Comparison of ENCODE assay signal across 5 worm cellular contexts in genomic region chrIII:11083993-11084392, ce11.
TF ChIP-seq lines count a peak whose summit lies in the region.

No protein-coding gene starts in this region.

TF ChIP-seq in whole organism, L1 larva, 84 proteins besides CTCF, POLR2A, EP300 and RAD21:
- TF ChIP-seq blmp-1 (tag; optimal IDR thresholded peaks at IDR 0.05; lab: Kevin White, UChicago), result peak; percentile 28
- peak in 1 of 3 experiments; percentile 26 for TF ChIP-seq dpl-1 (GFP tag; optimal IDR thresholded peaks at IDR 0.05; lab: Kevin White, UChicago)
- no peak for TF ChIP-seq dsc-1 (tag; optimal IDR thresholded peaks at IDR 0.05; lab: Kevin White, UChicago)
- TF ChIP-seq efl-1 (optimal IDR thresholded peaks at IDR 0.05; lab: Kevin White, UChicago), result no peak
- peak; percentile 29 to 66 for TF ChIP-seq efl-1 (GFP tag; optimal IDR thresholded peaks at IDR 0.05 in 1 of 2; lab: Kevin White, UChicago)
- TF ChIP-seq lin-35 (GFP tag; optimal IDR thresholded peaks at IDR 0.05; lab: Kevin White, UChicago), result peak in 1 of 2 experiments; percentile 42

TF ChIP-seq in whole organism, L2 larva, 48 proteins besides CTCF, POLR2A, EP300 and RAD21:
- TF ChIP-seq fos-1 (tag; optimal IDR thresholded peaks at IDR 0.05; lab: Kevin White, UChicago) (peak; percentile 31), unc-62 (GFP tag; optimal IDR thresholded peaks at IDR 0.05; lab: Kevin White, UChicago) (no peak), ztf-1 (GFP tag; conservative IDR thresholded peaks at IDR 0.05; lab: Robert Waterston, UW) (no peak)

TF ChIP-seq in whole organism, L3 larva, 47 proteins besides CTCF, POLR2A, EP300 and RAD21:
- peak; percentile 9 for TF ChIP-seq snpc-4 (tag; optimal IDR thresholded peaks at IDR 0.05; lab: Kevin White, UChicago)
- no peak for TF ChIP-seq elt-3 (tag; optimal IDR thresholded peaks at IDR 0.05; lab: Kevin White, UChicago)
- no peak for TF ChIP-seq unc-62 (GFP tag; optimal IDR thresholded peaks at IDR 0.05; lab: Kevin White, UChicago)
- TF ChIP-seq elt-2 (tag; optimal IDR thresholded peaks at IDR 0.05; lab: Kevin White, UChicago), result peak; percentile 19
- TF ChIP-seq daf-12 (tag; optimal IDR thresholded peaks at IDR 0.05; lab: Kevin White, UChicago), result no peak

TF ChIP-seq in whole organism, L4 larva, 104 proteins besides CTCF, POLR2A, EP300 and RAD21:
- TF ChIP-seq ceh-82 (tag; optimal IDR thresholded peaks at IDR 0.05; lab: Kevin White, UChicago) (no peak), madf-5 (GFP tag; IDR thresholded peaks at IDR 0.05; lab: Robert Waterston, UW) (no peak), rbr-2 (tag; optimal IDR thresholded peaks at IDR 0.05; lab: Kevin White, UChicago) (no peak), zfp-3 (GFP tag; conservative IDR thresholded peaks at IDR 0.05; lab: Robert Waterston, UW) (no peak), ama-1 (optimal IDR thresholded peaks at IDR 0.05; lab: Kevin White, UChicago) (no peak), madf-9 (GFP tag; conservative IDR thresholded peaks at IDR 0.05; lab: Robert Waterston, UW) (no peak), nhr-102 (tag; optimal IDR thresholded peaks at IDR 0.05; lab: Kevin White, UChicago) (no peak), F26F4.8 (GFP tag; conservative IDR thresholded peaks at IDR 0.05; lab: Robert Waterston, UW) (no peak), T20F7.1 (GFP tag; optimal IDR thresholded peaks at IDR 0.05; lab: Kevin White, UChicago) (no peak), mdt-29 (GFP tag; IDR thresholded peaks at IDR 0.05; lab: Robert Waterston, UW) (no peak), mdl-1 (tag; optimal IDR thresholded peaks at IDR 0.05; lab: Kevin White, UChicago) (no peak), Y75B8A.6 (GFP tag; IDR thresholded peaks at IDR 0.05; lab: Robert Waterston, UW) (no peak), zag-1 (tag; optimal IDR thresholded peaks at IDR 0.05; lab: Kevin White, UChicago) (no peak), spr-1 (tag; optimal IDR thresholded peaks at IDR 0.05; lab: Kevin White, UChicago) (no peak), jun-1 (tag; optimal IDR thresholded peaks at IDR 0.05; lab: Kevin White, UChicago) (no peak), ztf-11 (tag; optimal IDR thresholded peaks at IDR 0.05; lab: Kevin White, UChicago) (no peak), F44E2.7 (GFP tag; IDR thresholded peaks at IDR 0.05; lab: Robert Waterston, UW) (no peak), daf-16 (GFP tag; optimal IDR thresholded peaks at IDR 0.05; lab: Kevin White, UChicago) (no peak), daf-16 (tag; optimal IDR thresholded peaks at IDR 0.05; lab: Kevin White, UChicago) (peak; percentile 9), duxl-1 (tag; optimal IDR thresholded peaks at IDR 0.05; lab: Kevin White, UChicago; ENCODE audit: poor library complexity) (no peak), fos-1 (tag; optimal IDR thresholded peaks at IDR 0.05; lab: Kevin White, UChicago) (no peak), aly-2 (tag; optimal IDR thresholded peaks at IDR 0.05; lab: Kevin White, UChicago) (no peak), nhr-28 (tag; optimal IDR thresholded peaks at IDR 0.05; lab: Kevin White, UChicago) (peak; percentile 56), egl-43 (GFP tag; IDR thresholded peaks at IDR 0.05; lab: Robert Waterston, UW) (no peak), aha-1 (tag; lab: Kevin White, UChicago) (peak; percentile 64), lin-13 (GFP tag; optimal IDR thresholded peaks at IDR 0.05; lab: Kevin White, UChicago) (peak; percentile 26), nhr-41 (GFP tag; IDR thresholded peaks at IDR 0.05; lab: Robert Waterston, UW) (no peak), Y105C5A.15 (GFP tag; IDR thresholded peaks at IDR 0.05; lab: Robert Waterston, UW) (no peak), ceh-28 (tag; optimal IDR thresholded peaks at IDR 0.05; lab: Kevin White, UChicago) (no peak), pqm-1 (tag; optimal IDR thresholded peaks at IDR 0.05; lab: Kevin White, UChicago) (peak; percentile 74), nhr-111 (GFP tag; optimal IDR thresholded peaks at IDR 0.05; lab: Kevin White, UChicago) (no peak), R02D3.7 (tag; optimal IDR thresholded peaks at IDR 0.05; lab: Kevin White, UChicago) (no peak), ceh-32 (tag; optimal IDR thresholded peaks at IDR 0.05; lab: Kevin White, UChicago; ENCODE audit: poor library complexity) (no peak), mxl-3 (GFP tag; optimal IDR thresholded peaks at IDR 0.05; lab: Kevin White, UChicago) (no peak), ceh-62 (tag; optimal IDR thresholded peaks at IDR 0.05; lab: Kevin White, UChicago) (no peak), hif-1 (tag; optimal IDR thresholded peaks at IDR 0.05; lab: Kevin White, UChicago) (no peak), dmd-6 (GFP tag; IDR thresholded peaks at IDR 0.05; lab: Robert Waterston, UW) (peak; percentile 33; the same call in 1 of the 2 replicates), mxl-2 (GFP tag; conservative IDR thresholded peaks at IDR 0.05; lab: Robert Waterston, UW) (no peak), T26A8.4 (GFP tag; IDR thresholded peaks at IDR 0.05; lab: Robert Waterston, UW) (no peak), ceh-20 (GFP tag; IDR thresholded peaks at IDR 0.05; lab: Robert Waterston, UW) (no peak), nhr-6 (tag; optimal IDR thresholded peaks at IDR 0.05; lab: Kevin White, UChicago) (no peak), fkh-10 (GFP tag; optimal IDR thresholded peaks at IDR 0.05; lab: Kevin White, UChicago) (no peak)

TF ChIP-seq in whole organism, young adult, 124 proteins besides CTCF, POLR2A, EP300 and RAD21:
- TF ChIP-seq F57C9.4 (tag; optimal IDR thresholded peaks at IDR 0.05; lab: Kevin White, UChicago), result no peak
- no peak for TF ChIP-seq F22D6.2 (tag; optimal IDR thresholded peaks at IDR 0.05; lab: Kevin White, UChicago)
- TF ChIP-seq K12H6.12 (tag; optimal IDR thresholded peaks at IDR 0.05; lab: Kevin White, UChicago), result no peak
- TF ChIP-seq nfyb-1 (GFP tag; IDR thresholded peaks at IDR 0.05; lab: Robert Waterston, UW), result no peak
- TF ChIP-seq egl-18 (GFP tag; IDR thresholded peaks at IDR 0.05; lab: Robert Waterston, UW), result no peak
- no peak for TF ChIP-seq ztf-6 (GFP tag; IDR thresholded peaks at IDR 0.05; lab: Robert Waterston, UW)
- no peak for TF ChIP-seq F37B4.10 (GFP tag; IDR thresholded peaks at IDR 0.05; lab: Robert Waterston, UW)
- TF ChIP-seq nhr-80 (tag; optimal IDR thresholded peaks at IDR 0.05; lab: Kevin White, UChicago), result peak; percentile 73
- no peak for TF ChIP-seq rec-8 (tag; optimal IDR thresholded peaks at IDR 0.05; lab: Kevin White, UChicago)
